Worm (Caenorhabditis elegans): ENCODE results near the gene Y54G11A.17.

- no peak for TF ChIP-seq egl-27 (tag; optimal IDR thresholded peaks at IDR 0.05)
- no peak for TF ChIP-seq ama-1 (optimal IDR thresholded peaks at IDR 0.05)
- TF ChIP-seq nhr-11 (tag; optimal IDR thresholded peaks at IDR 0.05) = no peak
- TF ChIP-seq lin-39 (tag; optimal IDR thresholded peaks at IDR 0.05) = no peak
- no peak for TF ChIP-seq mdl-1 (tag; optimal IDR thresholded peaks at IDR 0.05)
- TF ChIP-seq ztf-1 (GFP tag; conservative IDR thresholded peaks at IDR 0.05) = no peak
- TF ChIP-seq lin-11 (tag; optimal IDR thresholded peaks at IDR 0.05) = no peak
- TF ChIP-seq ztf-4 (tag; optimal IDR thresholded peaks at IDR 0.05) = no peak
- TF ChIP-seq snpc-4 (tag; optimal IDR thresholded peaks at IDR 0.05) = no peak
- no peak for TF ChIP-seq F13H6.1 (tag; optimal IDR thresholded peaks at IDR 0.05)
- TF ChIP-seq lin-13 (GFP tag; optimal IDR thresholded peaks at IDR 0.05) = no peak
- no peak for TF ChIP-seq fos-1 (tag; optimal IDR thresholded peaks at IDR 0.05)
Observed at ce11 chrII:14351352-14351751, 2.1 kb upstream of the Y54G11A.17 start.
